Worm (Caenorhabditis elegans) whole organism, midembryonic: ENCODE measurements around the gene T02B11.3.

ENCODE experiments used
- cog-1 ChIP-seq: sonication (generic microtip); optimal IDR thresholded peaks from 2 replicates; lab custom pipeline; 2016; ENCODE audit warnings: missing genetic modification characterization, missing compliant biosample characterization
- flt-1 ChIP-seq: fragments of 200-800 bp; sonication (Bioruptor generic); IDR thresholded peaks from 2 replicates; pipeline ENCODE4 v1.3.6; 2022; ENCODE audit warnings: missing genetic modification characterization, missing compliant biosample characterization
- klf-2 ChIP-seq: fragments of 200-800 bp; sonication (Bioruptor generic); conservative IDR thresholded peaks from 2 replicates; pipeline ENCODE4 v1.3.6; 2022; ENCODE audit warnings: missing genetic modification reagents, missing genetic modification characterization, missing compliant biosample characterization

DNA sequence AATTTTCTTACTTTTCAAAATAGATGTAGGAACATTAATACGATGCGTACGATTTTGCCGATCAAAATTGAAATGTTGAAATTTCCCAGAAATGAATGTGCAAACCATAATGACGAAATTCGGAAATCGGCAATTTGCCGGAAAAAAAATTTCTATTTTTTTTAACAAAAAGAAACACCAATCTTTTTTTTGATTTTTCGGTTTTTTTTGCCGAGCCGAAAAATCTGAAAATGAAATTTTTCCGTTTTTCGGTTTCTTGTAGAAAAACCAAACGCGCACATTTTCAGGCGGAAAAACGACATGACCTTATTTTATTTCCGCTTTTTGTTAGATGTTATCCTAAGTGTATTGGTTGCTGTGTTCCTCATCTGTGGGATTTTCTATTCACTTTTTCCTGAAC lies 19.1 kb downstream of the T02B11.3 start, which contains the start of gene srbc-13:
- TF ChIP-seq cog-1 (tag; lab: Kevin White, UChicago), result no peak
- TF ChIP-seq flt-1 (GFP tag; lab: Robert Waterston, UW), result no peak
- no peak for TF ChIP-seq klf-2 (GFP tag; lab: Robert Waterston, UW)
